Worm (Caenorhabditis elegans): ENCODE results near the gene C27B7.5.

DNA sequence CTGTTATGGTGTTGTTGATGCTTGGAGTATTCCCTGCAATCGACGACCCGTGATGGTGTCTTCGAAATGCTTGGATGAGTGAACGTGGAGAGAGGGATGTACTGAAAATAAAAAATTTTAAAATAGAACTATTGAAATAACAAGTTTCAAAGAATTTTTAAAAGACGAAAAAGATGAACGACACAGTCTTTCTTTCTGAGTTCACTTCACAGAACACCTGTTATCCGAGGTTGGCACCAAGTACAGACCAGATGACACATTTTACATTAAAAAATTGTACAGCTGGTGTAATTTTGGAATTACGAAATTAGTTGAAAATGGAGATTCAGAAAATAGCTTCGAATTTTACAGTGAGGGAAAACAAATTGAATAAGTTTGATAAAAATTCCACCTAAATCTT is 17.3 kb downstream of the C27B7.5 start, which contains the start of gene rap-1:
- TF ChIP-seq dao-5 (tag; optimal IDR thresholded peaks at IDR 0.05): no peak
- TF ChIP-seq W03F9.2 (tag; optimal IDR thresholded peaks at IDR 0.05): no peak
- TF ChIP-seq him-1 (tag; optimal IDR thresholded peaks at IDR 0.05): no peak

All from whole organism, L4/young adult.